Worm (Caenorhabditis elegans) whole organism, mixed stage, embryonic: ENCODE data around the gene klf-2.

Experiments
- elt-3 ChIP-seq: fragments of 150-350 bp; optimal IDR thresholded peaks from 2 replicates; lab custom pipeline; 2014; ENCODE audit warnings: missing biosample characterization, missing genetic modification characterization
- flh-1 ChIP-seq: fragments of 200-800 bp; sonication (Bioruptor generic); optimal IDR thresholded peaks from 2 replicates; lab custom pipeline; 2018; ENCODE audit warnings: mild to moderate bottlenecking, missing genetic modification characterization, moderate library complexity, missing compliant biosample characterization
- ham-2 ChIP-seq: fragments of 200-800 bp; sonication (Bioruptor generic); optimal IDR thresholded peaks from 2 replicates; lab custom pipeline; 2018; ENCODE audit warnings: mild to moderate bottlenecking, missing genetic modification characterization, missing compliant biosample characterization
- lin-13 ChIP-seq: fragments of 150-350 bp; optimal IDR thresholded peaks from 2 replicates; lab custom pipeline; 2014; ENCODE audit warnings: missing biosample characterization, missing genetic modification characterization
- lin-32 ChIP-seq: fragments of 200-800 bp; sonication (Bioruptor generic); optimal IDR thresholded peaks from 2 replicates; lab custom pipeline; 2018; ENCODE audit warnings: mild to moderate bottlenecking, missing genetic modification characterization, missing compliant biosample characterization
- lsy-2 ChIP-seq: fragments of 150-350 bp; optimal IDR thresholded peaks from 2 replicates; lab custom pipeline; 2014; ENCODE audit warnings: missing biosample characterization, missing genetic modification characterization
- nhr-12 ChIP-seq: fragments of 150-350 bp; optimal IDR thresholded peaks from 2 replicates; lab custom pipeline; 2014; ENCODE audit warnings: missing biosample characterization, missing genetic modification characterization
- nhr-237 ChIP-seq: fragments of 150-350 bp; optimal IDR thresholded peaks from 2 replicates; lab custom pipeline; 2014; ENCODE audit warnings: missing biosample characterization, missing genetic modification characterization
- nhr-28 ChIP-seq: fragments of 150-350 bp; optimal IDR thresholded peaks from 2 replicates; lab custom pipeline; 2014; ENCODE audit warnings: missing biosample characterization, missing genetic modification characterization
- nhr-76 ChIP-seq: sonication (generic microtip); optimal IDR thresholded peaks from 2 replicates; lab custom pipeline; 2017; ENCODE audit warnings: missing biosample characterization, missing genetic modification characterization
- pha-4 ChIP-seq: fragments of 150-350 bp; optimal IDR thresholded peaks from 2 replicates; lab custom pipeline; 2018; ENCODE audit warnings: missing biosample characterization, missing genetic modification reagents, missing genetic modification characterization
- sptf-1 ChIP-seq: sonication (generic microtip); optimal IDR thresholded peaks from 2 replicates; lab custom pipeline; 2017; ENCODE audit warnings: mild to moderate bottlenecking, missing genetic modification characterization, moderate library complexity, missing compliant biosample characterization
- unc-120 ChIP-seq: sonication (generic microtip); optimal IDR thresholded peaks from 2 replicates; lab custom pipeline; 2017; ENCODE audit warnings: missing genetic modification characterization, missing compliant biosample characterization; ENCODE audit not compliant: poor library complexity, severe bottlenecking
- unc-62 ChIP-seq: fragments of 150-350 bp; optimal IDR thresholded peaks from 2 replicates; lab custom pipeline; 2014; ENCODE audit warnings: missing biosample characterization, missing genetic modification reagents, missing genetic modification characterization

ce11 chrV:20651923-20652322 is 33.6 kb upstream of the klf-2 start:
- TF ChIP-seq elt-3 (tag; lab: Kevin White, UChicago), result no peak
- no peak for TF ChIP-seq lin-32 (GFP tag; lab: Kevin White, UChicago)
- no peak for TF ChIP-seq pha-4
- no peak for TF ChIP-seq lin-13 (tag; lab: Kevin White, UChicago)
- no peak for TF ChIP-seq nhr-12
- no peak for TF ChIP-seq unc-120 (tag; lab: Kevin White, UChicago)
- no peak for TF ChIP-seq ham-2 (GFP tag; lab: Kevin White, UChicago)
- no peak for TF ChIP-seq unc-62
- TF ChIP-seq flh-1 (GFP tag; lab: Kevin White, UChicago), result no peak
- no peak for TF ChIP-seq nhr-28
- no peak for TF ChIP-seq nhr-76
- TF ChIP-seq lsy-2 (tag; lab: Kevin White, UChicago), result no peak
- TF ChIP-seq sptf-1 (tag; lab: Kevin White, UChicago), result no peak
- TF ChIP-seq nhr-237 (tag; lab: Kevin White, UChicago), result no peak
